Fruit fly (Drosophila melanogaster) whole organism, wandering third instar larva: Measurements from ENCODE around the gene CG45101.

Source experiments
- CG9705 ChIP-seq: fragments of 200-800 bp; sonication (Bioruptor generic); optimal IDR thresholded peaks from 2 replicates; lab custom pipeline; 2018; ENCODE audit warnings: missing biosample characterization, mild to moderate bottlenecking, missing genetic modification characterization
- CrebA ChIP-seq: fragments of 200-800 bp; sonication (Bioruptor generic); optimal IDR thresholded peaks from 2 replicates; lab custom pipeline; 2016; ENCODE audit warnings: missing biosample characterization, mild to moderate bottlenecking, missing genetic modification characterization, borderline replicate concordance
- Vsx2 ChIP-seq: fragments of 200-300, 225-300 bp; sonication (Bioruptor generic); optimal IDR thresholded peaks from 2 replicates; lab custom pipeline; 2018; ENCODE audit warnings: missing biosample characterization, missing genetic modification characterization; ENCODE audit not compliant: partially characterized antibody
- fru ChIP-seq: fragments of 200-800 bp; sonication (Bioruptor generic); optimal IDR thresholded peaks from 3 replicates; lab custom pipeline; 2016; ENCODE audit warnings: missing biosample characterization, mild to moderate bottlenecking, missing genetic modification characterization
- jim ChIP-seq: fragments of 175-275, 200-325 bp; sonication (Bioruptor generic); optimal IDR thresholded peaks from 2 replicates; lab custom pipeline; 2016; ENCODE audit warnings: missing biosample characterization, mild to moderate bottlenecking, missing genetic modification characterization
- pan ChIP-seq: fragments of >200 bp; optimal IDR thresholded peaks from 2 replicates; lab custom pipeline; 2017
- psq ChIP-seq: fragments of 200-800 bp; sonication (Bioruptor generic); optimal IDR thresholded peaks from 3 replicates; lab custom pipeline; 2017; ENCODE audit warnings: missing biosample characterization, mild to moderate bottlenecking, missing genetic modification characterization, moderate library complexity
- sv ChIP-seq: fragments of 200-800 bp; sonication (Bioruptor generic); optimal IDR thresholded peaks from 3 replicates; lab custom pipeline; 2016; ENCODE audit warnings: missing biosample characterization, missing genetic modification characterization
- usp ChIP-seq: fragments of >200 bp; optimal IDR thresholded peaks from 2 replicates; lab custom pipeline; 2017; ENCODE audit warnings: missing biosample characterization, missing genetic modification characterization

dm6 chr3L:11085810-11086209 is 21.0 kb downstream of the CG45101 start:
- TF ChIP-seq sv (GFP tag; lab: Kevin White, UChicago), result no peak
- TF ChIP-seq usp (GFP tag; lab: Kevin White, UChicago), result no peak
- no peak for TF ChIP-seq CrebA (GFP tag; lab: Kevin White, UChicago)
- TF ChIP-seq Vsx2 (GFP tag; lab: Kevin White, UChicago), result no peak
- TF ChIP-seq psq (GFP tag; lab: Kevin White, UChicago), result no peak
- TF ChIP-seq CG9705 (GFP tag; lab: Kevin White, UChicago), result no peak
- TF ChIP-seq jim (GFP tag; lab: Kevin White, UChicago), result no peak
- no peak for TF ChIP-seq fru (GFP tag; lab: Kevin White, UChicago)
- no peak for TF ChIP-seq pan (lab: Kevin White, UChicago)
